Worm (Caenorhabditis elegans): Measurements from ENCODE around the gene F28H7.8.

Gene F28H7.8

ce11 chrV:10784011-10784410 lies 25.3 kb downstream of the F28H7.8 start, which contains the start of gene D1054.8:
Gene D1054.8 (plus strand): TSS chrV:10784311.
- TF ChIP-seq lin-32 (GFP tag; optimal IDR thresholded peaks at IDR 0.05) (no peak), snpc-4 (tag; optimal IDR thresholded peaks at IDR 0.05) (no peak), sptf-1 (tag; optimal IDR thresholded peaks at IDR 0.05) (no peak), zip-8 (tag; optimal IDR thresholded peaks at IDR 0.05) (no peak), ces-1 (GFP tag; optimal IDR thresholded peaks at IDR 0.05) (no peak), nhr-76 (tag; optimal IDR thresholded peaks at IDR 0.05) (no peak), ztf-11 (tag; optimal IDR thresholded peaks at IDR 0.05) (no peak), ceh-39 (tag; optimal IDR thresholded peaks at IDR 0.05) (no peak), tbx-8 (GFP tag; optimal IDR thresholded peaks at IDR 0.05) (no peak), unc-39 (tag; optimal IDR thresholded peaks at IDR 0.05) (no peak), M03D4.4 (tag; optimal IDR thresholded peaks at IDR 0.05) (no peak), flh-1 (GFP tag; optimal IDR thresholded peaks at IDR 0.05) (no peak), lin-13 (tag; optimal IDR thresholded peaks at IDR 0.05) (no peak), lsy-2 (tag; optimal IDR thresholded peaks at IDR 0.05) (no peak), drap-1 (GFP tag; optimal IDR thresholded peaks at IDR 0.05) (no peak), cnd-1 (tag; optimal IDR thresholded peaks at IDR 0.05) (no peak), blmp-1 (tag; optimal IDR thresholded peaks at IDR 0.05) (no peak), mep-1 (tag; optimal IDR thresholded peaks at IDR 0.05) (no peak)

- TF ChIP-seq flh-1 (GFP tag; optimal IDR thresholded peaks at IDR 0.05), result no peak
Observed at ce11 chrV:10790921-10791320, 32.2 kb downstream of the F28H7.8 start, which contains the start of gene D1054.9. Gene D1054.9 (minus strand): TSS chrV:10791057.

ce11 chrV:10792775-10793174 lies 34.0 kb downstream of the F28H7.8 start, which contains the start of gene D1054.10:
Gene D1054.10 (minus strand): TSS chrV:10792875.
- TF ChIP-seq nhr-76 (tag; optimal IDR thresholded peaks at IDR 0.05) (no peak), hlh-1 (tag; optimal IDR thresholded peaks at IDR 0.05) (no peak), unc-120 (tag; optimal IDR thresholded peaks at IDR 0.05; ENCODE audit: poor library complexity, severe bottlenecking) (no peak), lin-13 (tag; optimal IDR thresholded peaks at IDR 0.05) (no peak), drap-1 (GFP tag; optimal IDR thresholded peaks at IDR 0.05) (no peak), nhr-12 (tag; optimal IDR thresholded peaks at IDR 0.05) (no peak), nhr-2 (tag; optimal IDR thresholded peaks at IDR 0.05) (no peak), flh-1 (GFP tag; optimal IDR thresholded peaks at IDR 0.05) (no peak), bed-3 (GFP tag; optimal IDR thresholded peaks at IDR 0.05) (no peak), cnd-1 (tag; optimal IDR thresholded peaks at IDR 0.05) (no peak), elt-3 (tag; optimal IDR thresholded peaks at IDR 0.05) (no peak), snpc-4 (tag; optimal IDR thresholded peaks at IDR 0.05) (no peak), zip-8 (tag; optimal IDR thresholded peaks at IDR 0.05) (no peak), ztf-11 (tag; optimal IDR thresholded peaks at IDR 0.05) (no peak), elt-1 (tag; optimal IDR thresholded peaks at IDR 0.05; ENCODE audit: borderline replicate concordance, insufficient read depth) (no peak), pha-4 (tag; optimal IDR thresholded peaks at IDR 0.05) (no peak), nhr-237 (tag; optimal IDR thresholded peaks at IDR 0.05) (no peak), blmp-1 (tag; optimal IDR thresholded peaks at IDR 0.05) (no peak), lin-32 (GFP tag; optimal IDR thresholded peaks at IDR 0.05) (no peak), sptf-1 (tag; optimal IDR thresholded peaks at IDR 0.05) (no peak)

DNA sequence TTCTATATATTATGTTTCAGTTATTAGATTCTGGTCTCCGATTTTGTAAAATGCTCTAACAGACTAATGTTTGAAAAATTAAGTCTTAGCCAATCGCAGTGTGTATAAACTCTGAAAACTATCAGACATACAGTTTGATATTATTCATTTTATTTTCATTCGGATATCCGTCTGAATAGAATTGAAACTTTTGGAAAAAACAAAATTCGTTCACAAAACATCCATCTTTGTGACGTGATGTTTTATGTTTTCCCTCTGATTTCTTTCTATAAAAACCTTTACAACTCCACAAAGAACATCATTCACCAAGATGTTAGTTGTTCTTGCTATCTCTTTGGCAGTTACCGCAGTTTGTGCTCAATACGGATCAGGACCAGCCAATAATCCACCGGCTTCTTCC lies 34.7 kb downstream of the F28H7.8 start, which contains the start of gene ule-3:
Gene ule-3, plus strand, starts transcription at position 301 of the 400 bp plus-strand sequence.
- TF ChIP-seq ceh-83 (GFP tag; optimal IDR thresholded peaks at IDR 0.05), result no peak
- TF ChIP-seq unc-62 (GFP tag; optimal IDR thresholded peaks at IDR 0.05), result no peak
- no peak for TF ChIP-seq lin-32 (GFP tag; optimal IDR thresholded peaks at IDR 0.05)
- TF ChIP-seq ceh-43 (GFP tag; optimal IDR thresholded peaks at IDR 0.05), result no peak
- TF ChIP-seq mls-2 (tag; optimal IDR thresholded peaks at IDR 0.05), result no peak
- no peak for TF ChIP-seq M03D4.4 (tag; optimal IDR thresholded peaks at IDR 0.05)
- TF ChIP-seq ceh-39 (tag; optimal IDR thresholded peaks at IDR 0.05), result no peak
- TF ChIP-seq sem-2 (GFP tag; optimal IDR thresholded peaks at IDR 0.05), result no peak
- TF ChIP-seq nhr-237 (tag; optimal IDR thresholded peaks at IDR 0.05), result no peak
- TF ChIP-seq elt-1 (tag; optimal IDR thresholded peaks at IDR 0.05; ENCODE audit: borderline replicate concordance, insufficient read depth), result no peak
- no peak for TF ChIP-seq nhr-28 (tag; optimal IDR thresholded peaks at IDR 0.05)
- TF ChIP-seq blmp-1 (tag; optimal IDR thresholded peaks at IDR 0.05), result no peak
- no peak for TF ChIP-seq mab-5 (tag; optimal IDR thresholded peaks at IDR 0.05)
- no peak for TF ChIP-seq nhr-12 (tag; optimal IDR thresholded peaks at IDR 0.05)
- TF ChIP-seq zip-8 (tag; optimal IDR thresholded peaks at IDR 0.05), result no peak
- no peak for TF ChIP-seq cnd-1 (tag; optimal IDR thresholded peaks at IDR 0.05)
